Worm (Caenorhabditis elegans) whole organism, young adult: ENCODE results near the gene W09G12.6.

Experiments used
- B0019.2 ChIP-seq: fragments of 200-800 bp; sonication (Bioruptor generic); conservative IDR thresholded peaks from 2 replicates; pipeline ENCODE4 v1.3.6; 2022; ENCODE audit warnings: missing genetic modification reagents, missing genetic modification characterization, missing compliant biosample characterization
- B0035.1 ChIP-seq: sonication (generic microtip); optimal IDR thresholded peaks from 2 replicates; lab custom pipeline; 2016; ENCODE audit warnings: missing genetic modification characterization, mild to moderate bottlenecking, missing compliant biosample characterization, missing genotype, missing genetic modification reagents
- B0261.1 ChIP-seq: sonication (generic microtip); optimal IDR thresholded peaks from 2 replicates; lab custom pipeline; 2016; ENCODE audit warnings: mild to moderate bottlenecking, missing genetic modification characterization, moderate library complexity, missing compliant biosample characterization
- D2030.7 ChIP-seq: fragments of 200-800 bp; sonication (Bioruptor generic); IDR thresholded peaks from 2 replicates; pipeline ENCODE4 v1.3.6; 2022; ENCODE audit warnings: missing genetic modification reagents, missing genetic modification characterization, missing compliant biosample characterization
- F22D6.2 ChIP-seq: sonication (generic microtip); optimal IDR thresholded peaks from 2 replicates; lab custom pipeline; 2016; ENCODE audit warnings: mild to moderate bottlenecking, missing genetic modification characterization, missing compliant biosample characterization
- F37B4.10 ChIP-seq: fragments of 200-800 bp; sonication (Bioruptor generic); IDR thresholded peaks from 2 replicates; pipeline ENCODE4 v1.3.6; 2022; ENCODE audit warnings: missing genetic modification characterization, missing compliant biosample characterization
- F49E8.2 ChIP-seq: sonication (generic microtip); optimal IDR thresholded peaks from 3 replicates; lab custom pipeline; 2017; ENCODE audit warnings: missing genetic modification characterization, mild to moderate bottlenecking, missing compliant biosample characterization, antibody characterized with exemption, moderate library complexity; ENCODE audit not compliant: insufficient read depth
- F52B5.7 ChIP-seq: sonication (generic microtip); optimal IDR thresholded peaks from 2 replicates; lab custom pipeline; 2016; ENCODE audit warnings: mild to moderate bottlenecking, missing genetic modification characterization, missing compliant biosample characterization
- F57A8.1 ChIP-seq: fragments of 200-800 bp; sonication (Bioruptor generic); optimal IDR thresholded peaks from 2 replicates; lab custom pipeline; 2018; ENCODE audit warnings: mild to moderate bottlenecking, missing genetic modification characterization, moderate library complexity, missing compliant biosample characterization
- K12H6.12 ChIP-seq: fragments of 200-800 bp; sonication (Bioruptor generic); optimal IDR thresholded peaks from 2 replicates; lab custom pipeline; 2018; ENCODE audit warnings: mild to moderate bottlenecking, missing genetic modification characterization, missing compliant biosample characterization
- Y56A3A.18 ChIP-seq: fragments of 200-800 bp; sonication (Bioruptor generic); IDR thresholded peaks from 2 replicates; pipeline ENCODE4 v1.3.6; 2022; ENCODE audit warnings: missing genetic modification reagents, missing genetic modification characterization, missing compliant biosample characterization
- Y67H2A.10 ChIP-seq: fragments of 200-800 bp; sonication (Bioruptor generic); conservative IDR thresholded peaks from 2 replicates; pipeline ENCODE4 v1.3.6; 2022; ENCODE audit warnings: missing genetic modification reagents, missing genetic modification characterization, missing compliant biosample characterization
- aptf-2 ChIP-seq: fragments of 200-800 bp; sonication (Bioruptor generic); conservative IDR thresholded peaks from 2 replicates; pipeline ENCODE4 v1.3.6; 2022; ENCODE audit warnings: missing genetic modification reagents, missing genetic modification characterization, missing compliant biosample characterization
- attf-6 ChIP-seq: fragments of 200-800 bp; sonication (Bioruptor generic); IDR thresholded peaks from 2 replicates; pipeline ENCODE4 v1.3.6; 2022; ENCODE audit warnings: missing genetic modification reagents, missing genetic modification characterization, missing compliant biosample characterization
- bed-2 ChIP-seq: fragments of 200-800 bp; sonication (Bioruptor generic); IDR thresholded peaks from 2 replicates; pipeline ENCODE4 v1.3.6; 2022; ENCODE audit warnings: missing genetic modification reagents, missing genetic modification characterization, missing compliant biosample characterization
- ccch-3 ChIP-seq: fragments of 200-800 bp; sonication (Bioruptor generic); optimal IDR thresholded peaks from 2 replicates; lab custom pipeline; 2018; ENCODE audit warnings: mild to moderate bottlenecking, missing genetic modification characterization, missing compliant biosample characterization
- cebp-1 ChIP-seq, 2 experiments: fragments of 200-800 bp in 1 of 2; sonication (Bioruptor generic) in 1 of 2; sonication (generic microtip) in 1 of 2; IDR thresholded peaks in 1 of 2; optimal IDR thresholded peaks in 1 of 2; 2 replicates each; pipeline versions ENCODE4 v1.3.6 to Lab custom; 2017 to 2022; ENCODE audit warnings: missing compliant biosample characterization in 2 of 2, missing genetic modification characterization in 2 of 2, mild to moderate bottlenecking in 1 of 2, missing genetic modification reagents in 1 of 2, moderate library complexity in 1 of 2
- dox-1 ChIP-seq: fragments of 200-800 bp; sonication (Bioruptor generic); IDR thresholded peaks from 2 replicates; pipeline ENCODE4 v1.3.6; 2022; ENCODE audit warnings: missing genetic modification reagents, missing genetic modification characterization, missing compliant biosample characterization
- dpl-1 ChIP-seq: fragments of 150-350 bp; optimal IDR thresholded peaks from 2 replicates; lab custom pipeline; 2014; ENCODE audit warnings: missing biosample characterization, missing genetic modification reagents, missing genetic modification characterization
- efl-1 ChIP-seq: fragments of 150-350 bp; optimal IDR thresholded peaks from 2 replicates; lab custom pipeline; 2014; ENCODE audit warnings: missing biosample characterization, missing genetic modification reagents, missing genetic modification characterization
- egl-44 ChIP-seq: fragments of 200-800 bp; sonication (Bioruptor generic); IDR thresholded peaks from 2 replicates; pipeline ENCODE4 v1.3.6; 2022; ENCODE audit warnings: missing genetic modification reagents, missing genetic modification characterization, missing compliant biosample characterization
- fkh-3 ChIP-seq: sonication (generic microtip); optimal IDR thresholded peaks from 2 replicates; lab custom pipeline; 2016; ENCODE audit warnings: mild to moderate bottlenecking, missing genetic modification characterization, missing compliant biosample characterization
- hlh-12 ChIP-seq: sonication (generic microtip); optimal IDR thresholded peaks from 2 replicates; lab custom pipeline; 2016; ENCODE audit warnings: missing genetic modification characterization, missing compliant biosample characterization
- hlh-26 ChIP-seq: fragments of 200-800 bp; sonication (Bioruptor generic); conservative IDR thresholded peaks from 2 replicates; pipeline ENCODE4 v1.3.6; 2022; ENCODE audit warnings: missing genetic modification reagents, missing genetic modification characterization, missing compliant biosample characterization
- hsf-1 ChIP-seq: fragments of 200-800 bp; sonication (Bioruptor generic); IDR thresholded peaks from 2 replicates; pipeline ENCODE4 v1.3.6; 2022; ENCODE audit warnings: missing genetic modification reagents, missing genetic modification characterization, missing compliant biosample characterization
- lag-1 ChIP-seq: fragments of 200-800 bp; sonication (Bioruptor generic); IDR thresholded peaks from 2 replicates; pipeline ENCODE4 v1.3.6; 2022; ENCODE audit warnings: missing genetic modification reagents, missing genetic modification characterization, missing compliant biosample characterization
- let-526 ChIP-seq: fragments of 200-800 bp; sonication (Bioruptor generic); IDR thresholded peaks from 2 replicates; pipeline ENCODE4 v1.3.6; 2022; ENCODE audit warnings: missing genetic modification reagents, missing genetic modification characterization, missing compliant biosample characterization
- lin-26 ChIP-seq: fragments of 200-800 bp; sonication (Bioruptor generic); IDR thresholded peaks from 2 replicates; pipeline ENCODE4 v1.3.6; 2022; ENCODE audit warnings: missing genetic modification reagents, missing genetic modification characterization, missing compliant biosample characterization
- lsl-1 ChIP-seq: fragments of 200-800 bp; sonication (Bioruptor generic); optimal IDR thresholded peaks from 2 replicates; lab custom pipeline; 2018; ENCODE audit warnings: mild to moderate bottlenecking, missing genetic modification characterization, moderate library complexity, missing compliant biosample characterization
- madf-6 ChIP-seq: fragments of 200-800 bp; sonication (Bioruptor generic); IDR thresholded peaks from 2 replicates; pipeline ENCODE4 v1.3.6; 2022; ENCODE audit warnings: missing genetic modification reagents, missing genetic modification characterization, missing compliant biosample characterization
- nfyb-1 ChIP-seq: fragments of 200-800 bp; sonication (Bioruptor generic); IDR thresholded peaks from 2 replicates; pipeline ENCODE4 v1.3.6; 2022; ENCODE audit warnings: missing genetic modification reagents, missing genetic modification characterization, missing compliant biosample characterization
- nhr-27 ChIP-seq: fragments of 200-800 bp; sonication (Bioruptor generic); optimal IDR thresholded peaks from 2 replicates; lab custom pipeline; 2018; ENCODE audit warnings: mild to moderate bottlenecking, missing genetic modification characterization, moderate library complexity, missing compliant biosample characterization
- nhr-80 ChIP-seq: sonication (generic microtip); optimal IDR thresholded peaks from 2 replicates; lab custom pipeline; 2016; ENCODE audit warnings: missing genetic modification characterization, missing compliant biosample characterization
- rcor-1 ChIP-seq: fragments of 200-800 bp; sonication (Bioruptor generic); IDR thresholded peaks from 2 replicates; pipeline ENCODE4 v1.3.6; 2022; ENCODE audit warnings: missing genetic modification reagents, missing genetic modification characterization, missing compliant biosample characterization
- rec-8 ChIP-seq, 2 experiments: sonication (generic microtip); optimal IDR thresholded peaks; 2 replicates each; lab custom pipeline; 2016; ENCODE audit warnings: mild to moderate bottlenecking in 2 of 2, missing genetic modification characterization in 2 of 2, missing genetic modification reagents in 2 of 2, missing genotype in 2 of 2, missing biosample characterization in 1 of 2, missing compliant biosample characterization in 1 of 2, moderate library complexity in 1 of 2
- repo-1 ChIP-seq: sonication (generic microtip); optimal IDR thresholded peaks from 2 replicates; lab custom pipeline; 2017; ENCODE audit warnings: mild to moderate bottlenecking, missing genetic modification characterization, missing compliant biosample characterization
- snpc-3.4 ChIP-seq: sonication (generic microtip); optimal IDR thresholded peaks from 2 replicates; lab custom pipeline; 2017; ENCODE audit warnings: missing genetic modification characterization, mild to moderate bottlenecking, missing compliant biosample characterization, antibody characterized with exemption, moderate library complexity, missing genotype, missing genetic modification reagents
- somi-1 ChIP-seq: fragments of 200-800 bp; sonication (Bioruptor generic); optimal IDR thresholded peaks from 2 replicates; lab custom pipeline; 2018; ENCODE audit warnings: mild to moderate bottlenecking, missing genetic modification characterization, missing compliant biosample characterization
- tbp1 ChIP-seq: fragments of 200-800 bp; sonication (Bioruptor generic); optimal IDR thresholded peaks from 2 replicates; lab custom pipeline; 2018; ENCODE audit warnings: mild to moderate bottlenecking, missing genetic modification characterization, missing compliant biosample characterization
- tlf-1 ChIP-seq: fragments of 200-800 bp; sonication (Bioruptor generic); optimal IDR thresholded peaks from 2 replicates; lab custom pipeline; 2018; ENCODE audit warnings: mild to moderate bottlenecking, missing genetic modification characterization, missing compliant biosample characterization
- zim-3 ChIP-seq: sonication (generic microtip); optimal IDR thresholded peaks from 2 replicates; lab custom pipeline; 2017; ENCODE audit warnings: mild to moderate bottlenecking, missing genetic modification characterization, moderate library complexity, missing compliant biosample characterization
- ztf-22 ChIP-seq: fragments of 200-800 bp; sonication (Bioruptor generic); optimal IDR thresholded peaks from 2 replicates; lab custom pipeline; 2018; ENCODE audit warnings: mild to moderate bottlenecking, missing genetic modification characterization, moderate library complexity, missing compliant biosample characterization
- ztf-26 ChIP-seq: sonication (generic microtip); optimal IDR thresholded peaks from 2 replicates; lab custom pipeline; 2017; ENCODE audit warnings: missing genetic modification characterization, missing compliant biosample characterization
- ztf-28 ChIP-seq: fragments of 200-800 bp; sonication (Bioruptor generic); IDR thresholded peaks from 2 replicates; pipeline ENCODE4 v1.3.6; 2022; ENCODE audit warnings: missing genetic modification reagents, missing genetic modification characterization, missing compliant biosample characterization
- ztf-6 ChIP-seq: fragments of 200-800 bp; sonication (Bioruptor generic); IDR thresholded peaks from 2 replicates; pipeline ENCODE4 v1.3.6; 2022; ENCODE audit warnings: missing genetic modification reagents, missing genetic modification characterization, missing compliant biosample characterization

Gene W09G12.6

ce11 chrIV:1255632-1256031, 23.9 kb downstream of the W09G12.6 start, which contains the start of gene clec-167:
Gene clec-167, minus strand, starts transcription at chrIV:1255732.
- TF ChIP-seq fkh-3 (tag; lab: Kevin White, UChicago) (no peak), hlh-26 (GFP tag; lab: Robert Waterston, UW) (no peak), nhr-27 (no peak), dox-1 (no peak), efl-1 (no peak), B0261.1 (no peak), ccch-3 (GFP tag; lab: Kevin White, UChicago) (no peak), ztf-22 (GFP tag; lab: Kevin White, UChicago) (no peak), bed-2 (GFP tag; lab: Robert Waterston, UW) (no peak), F49E8.2 (no peak), zim-3 (tag; lab: Kevin White, UChicago) (no peak), hsf-1 (no peak), K12H6.12 (tag; lab: Kevin White, UChicago) (no peak)

DNA sequence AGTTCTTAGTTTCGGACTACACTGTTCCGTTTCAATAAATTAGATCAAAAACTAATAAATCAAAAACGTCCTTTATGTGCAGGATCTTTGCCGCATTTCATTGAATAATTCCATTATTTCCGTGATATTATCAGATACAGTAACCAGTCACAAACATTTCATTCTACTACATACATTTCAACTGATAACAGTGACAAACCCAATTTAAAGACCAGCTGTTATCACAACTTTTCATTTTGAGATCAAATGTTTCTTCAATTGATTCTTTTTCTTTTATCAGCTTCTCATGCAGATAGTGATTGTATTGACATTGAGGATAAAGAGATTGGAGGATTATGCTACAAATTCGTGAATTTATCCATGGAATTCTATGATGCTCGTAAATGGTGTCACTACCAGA, 25.0 kb downstream of the W09G12.6 start, which contains the start of gene clec-168:
clec-168 (plus strand) TSS at position 247 of the 400 bp plus-strand sequence.
- TF ChIP-seq nhr-80 (tag; lab: Kevin White, UChicago): peak; percentile 16
- TF ChIP-seq lin-26: no peak
- TF ChIP-seq, all 124 proteins: peak for 1

ce11 chrIV:1260474-1260873, 28.8 kb downstream of the W09G12.6 start:
- TF ChIP-seq nhr-80 (tag; lab: Kevin White, UChicago) (no peak), B0019.2 (GFP tag; lab: Robert Waterston, UW) (no peak), tbp1 (GFP tag; lab: Kevin White, UChicago) (peak; percentile 45), cebp-1 (GFP tag; IDR thresholded peaks at IDR 0.05; lab: Robert Waterston, UW) (no peak), cebp-1 (tag; optimal IDR thresholded peaks at IDR 0.05; lab: Kevin White, UChicago) (no peak), zim-3 (tag; lab: Kevin White, UChicago) (no peak), rcor-1 (GFP tag; lab: Robert Waterston, UW) (no peak; the same call in 1 of the 2 replicates), snpc-3.4 (tag; lab: Kevin White, UChicago) (peak; percentile 91), dox-1 (peak; percentile 41; the same call in 1 of the 2 replicates), ztf-28 (no peak), let-526 (GFP tag; lab: Robert Waterston, UW) (no peak), egl-44 (no peak), F52B5.7 (tag; lab: Kevin White, UChicago) (no peak), F22D6.2 (no peak), bed-2 (GFP tag; lab: Robert Waterston, UW) (no peak), D2030.7 (GFP tag; lab: Robert Waterston, UW) (peak; percentile 33; the same call in 1 of the 2 replicates), somi-1 (GFP tag; lab: Kevin White, UChicago) (no peak), attf-6 (GFP tag; lab: Robert Waterston, UW) (peak; percentile 11; the same call in 1 of the 2 replicates), aptf-2 (GFP tag; lab: Robert Waterston, UW) (no peak), ztf-26 (no peak), nfyb-1 (no peak), lag-1 (GFP tag; lab: Robert Waterston, UW) (no peak), madf-6 (peak; percentile 78), F37B4.10 (GFP tag; lab: Robert Waterston, UW) (no peak), F57A8.1 (GFP tag; lab: Kevin White, UChicago) (no peak), dpl-1 (GFP tag; lab: Kevin White, UChicago) (no peak), lsl-1 (GFP tag; lab: Kevin White, UChicago) (peak; percentile 51), nhr-27 (no peak), repo-1 (peak; percentile 19), ztf-6 (GFP tag; lab: Robert Waterston, UW) (no peak), rec-8 (tag; optimal IDR thresholded peaks at IDR 0.05; lab: Kevin White, UChicago) (no peak), B0035.1 (tag; lab: Kevin White, UChicago) (no peak), Y67H2A.10 (GFP tag; lab: Robert Waterston, UW) (no peak), tlf-1 (no peak), hlh-12 (tag; lab: Kevin White, UChicago) (no peak), Y56A3A.18 (GFP tag; lab: Robert Waterston, UW) (no peak)
